Fruit fly (Drosophila melanogaster) whole organism, pupa: ENCODE measurements around the gene LanB1.

Source experiments
- CG4496 ChIP-seq: fragments of 200-800 bp; sonication (Bioruptor generic); IDR thresholded peaks from 3 replicates; pipeline ENCODE4 v1.3.6; 2022; ENCODE audit warnings: missing biosample characterization, missing genetic modification characterization
- gl ChIP-seq: fragments of 200-800 bp; sonication (Bioruptor generic); optimal IDR thresholded peaks from 2 replicates; lab custom pipeline; 2018; ENCODE audit warnings: missing biosample characterization, mild to moderate bottlenecking, missing genetic modification characterization

DNA sequence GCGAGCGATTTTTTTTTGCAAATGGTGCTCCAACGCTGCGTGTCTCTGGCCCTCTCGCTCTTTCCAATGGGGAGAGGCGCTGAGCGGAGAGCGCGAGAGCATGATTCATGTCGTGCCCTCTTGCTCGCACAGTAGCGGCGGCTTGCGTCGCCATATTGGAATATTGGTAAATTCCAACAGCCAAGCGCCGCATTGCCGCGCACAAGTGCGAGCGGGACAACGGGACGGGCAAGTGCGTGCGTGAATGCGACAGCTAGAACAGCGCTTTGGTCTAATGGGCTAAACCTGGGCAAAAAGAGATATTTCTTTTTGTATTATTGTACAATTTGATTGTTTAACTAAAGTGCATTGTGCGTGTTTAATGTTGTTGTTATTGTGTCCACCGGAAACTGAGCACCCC is 17.0 kb downstream of the LanB1 start:
- TF ChIP-seq CG4496 (peak; percentile 73), gl (no peak)
